Fruit fly (Drosophila melanogaster): ENCODE data around the gene hec.

Gene hec

dm6 chrX:12957412-12957895 lies at the start of gene hec:
Gene hec (minus strand): TSS chrX:12957462.
- TF ChIP-seq insv (optimal IDR thresholded peaks at IDR 0.05) (no peak), psq (optimal IDR thresholded peaks at IDR 0.05) (no peak), Sin3A (optimal IDR thresholded peaks at IDR 0.05) (no peak), Myc (optimal IDR thresholded peaks at IDR 0.05) (no peak), h (optimal IDR thresholded peaks at IDR 0.05) (no peak), ttk (optimal IDR thresholded peaks at IDR 0.05) (no peak)

dm6 chrX:13004779-13005178 lies 47.5 kb upstream of the hec start, which contains the start of gene CG15719:
Gene CG15719 (minus strand): TSS chrX:13004879.
- TF ChIP-seq Myc (optimal IDR thresholded peaks at IDR 0.05) (no peak), ttk (optimal IDR thresholded peaks at IDR 0.05) (no peak), insv (optimal IDR thresholded peaks at IDR 0.05) (no peak), psq (optimal IDR thresholded peaks at IDR 0.05) (no peak), Sin3A (optimal IDR thresholded peaks at IDR 0.05) (no peak), h (optimal IDR thresholded peaks at IDR 0.05) (no peak)

- TF ChIP-seq insv (optimal IDR thresholded peaks at IDR 0.05) (no peak), Sin3A (optimal IDR thresholded peaks at IDR 0.05) (no peak), ttk (optimal IDR thresholded peaks at IDR 0.05) (no peak), Myc (optimal IDR thresholded peaks at IDR 0.05) (no peak)
Measured at dm6 chrX:12988025-12988801, 31.0 kb upstream of the hec start, which contains the start of gene rsh. Gene rsh (plus strand): TSS chrX:12988615.

dm6 chrX:12986948-12987450 lies 29.7 kb upstream of the hec start:
- no peak for TF ChIP-seq insv (optimal IDR thresholded peaks at IDR 0.05)
- no peak for TF ChIP-seq Sin3A (optimal IDR thresholded peaks at IDR 0.05)
- TF ChIP-seq Myc (optimal IDR thresholded peaks at IDR 0.05), result no peak
- no peak for TF ChIP-seq h (optimal IDR thresholded peaks at IDR 0.05)
- TF ChIP-seq ttk (optimal IDR thresholded peaks at IDR 0.05), result no peak

dm6 chrX:12984224-12984623 lies 27.0 kb upstream of the hec start, which contains the start of gene CG32643:
Gene CG32643 (plus strand): TSS chrX:12984524.
- TF ChIP-seq Myc (optimal IDR thresholded peaks at IDR 0.05) (no peak), Sin3A (optimal IDR thresholded peaks at IDR 0.05) (no peak), h (optimal IDR thresholded peaks at IDR 0.05) (no peak), insv (optimal IDR thresholded peaks at IDR 0.05) (no peak), psq (optimal IDR thresholded peaks at IDR 0.05) (no peak), ttk (optimal IDR thresholded peaks at IDR 0.05) (no peak)

dm6 chrX:12976131-12976530 lies 18.9 kb upstream of the hec start, which contains the start of gene CG12716:
Gene CG12716 (minus strand): TSS chrX:12976231.
- no peak for TF ChIP-seq ttk (optimal IDR thresholded peaks at IDR 0.05)
- TF ChIP-seq Sin3A (optimal IDR thresholded peaks at IDR 0.05), result no peak
- TF ChIP-seq psq (optimal IDR thresholded peaks at IDR 0.05), result no peak
- TF ChIP-seq h (optimal IDR thresholded peaks at IDR 0.05), result no peak
- TF ChIP-seq Myc (optimal IDR thresholded peaks at IDR 0.05), result no peak
- TF ChIP-seq insv (optimal IDR thresholded peaks at IDR 0.05), result no peak

dm6 chrX:12970411-12970810 lies 13.1 kb upstream of the hec start, which contains the start of gene CG15721:
Gene CG15721 (plus strand): TSS chrX:12970711.
- TF ChIP-seq ttk (optimal IDR thresholded peaks at IDR 0.05) (no peak), Myc (optimal IDR thresholded peaks at IDR 0.05) (no peak), insv (optimal IDR thresholded peaks at IDR 0.05) (no peak), h (optimal IDR thresholded peaks at IDR 0.05) (no peak), psq (optimal IDR thresholded peaks at IDR 0.05) (no peak), Sin3A (optimal IDR thresholded peaks at IDR 0.05) (no peak)

dm6 chrX:12967296-12967938 lies 10.2 kb upstream of the hec start, which contains the start of gene Mur11Da:
Gene Mur11Da (plus strand): TSS chrX:12967888.
- TF ChIP-seq Myc (optimal IDR thresholded peaks at IDR 0.05), result no peak
- TF ChIP-seq Sin3A (optimal IDR thresholded peaks at IDR 0.05), result no peak
- no peak for TF ChIP-seq insv (optimal IDR thresholded peaks at IDR 0.05)
- TF ChIP-seq h (optimal IDR thresholded peaks at IDR 0.05), result no peak
- TF ChIP-seq psq (optimal IDR thresholded peaks at IDR 0.05), result no peak
- no peak for TF ChIP-seq ttk (optimal IDR thresholded peaks at IDR 0.05)

dm6 chrX:12958920-12959319 lies 1.7 kb upstream of the hec start, which contains the start of gene CG32642:
Gene CG32642 (plus strand): TSS chrX:12959220.
- no peak for TF ChIP-seq ttk (optimal IDR thresholded peaks at IDR 0.05)
- no peak for TF ChIP-seq Sin3A (optimal IDR thresholded peaks at IDR 0.05)
- TF ChIP-seq psq (optimal IDR thresholded peaks at IDR 0.05), result no peak
- no peak for TF ChIP-seq insv (optimal IDR thresholded peaks at IDR 0.05)
- TF ChIP-seq h (optimal IDR thresholded peaks at IDR 0.05), result no peak
- TF ChIP-seq Myc (optimal IDR thresholded peaks at IDR 0.05), result no peak

- TF ChIP-seq ttk (optimal IDR thresholded peaks at IDR 0.05) (no peak), Sin3A (optimal IDR thresholded peaks at IDR 0.05) (no peak), psq (optimal IDR thresholded peaks at IDR 0.05) (no peak), insv (optimal IDR thresholded peaks at IDR 0.05) (no peak), Myc (optimal IDR thresholded peaks at IDR 0.05) (no peak), h (optimal IDR thresholded peaks at IDR 0.05) (no peak)
Measured at dm6 chrX:12947670-12948069, 9.6 kb downstream of the hec start.

- TF ChIP-seq Sin3A (optimal IDR thresholded peaks at IDR 0.05) (no peak), insv (optimal IDR thresholded peaks at IDR 0.05) (no peak), Myc (optimal IDR thresholded peaks at IDR 0.05) (no peak), ttk (optimal IDR thresholded peaks at IDR 0.05) (no peak), h (optimal IDR thresholded peaks at IDR 0.05) (no peak), psq (optimal IDR thresholded peaks at IDR 0.05) (no peak)
Measured at dm6 chrX:12940396-12940795, 16.9 kb downstream of the hec start.

dm6 chrX:12939951-12940350 lies 17.3 kb downstream of the hec start:
- TF ChIP-seq psq (optimal IDR thresholded peaks at IDR 0.05), result no peak
- no peak for TF ChIP-seq insv (optimal IDR thresholded peaks at IDR 0.05)
- TF ChIP-seq h (optimal IDR thresholded peaks at IDR 0.05), result no peak
- TF ChIP-seq Myc (optimal IDR thresholded peaks at IDR 0.05), result no peak
- no peak for TF ChIP-seq ttk (optimal IDR thresholded peaks at IDR 0.05)
- no peak for TF ChIP-seq Sin3A (optimal IDR thresholded peaks at IDR 0.05)

Data from Kc167 (cell line).